Worm (Caenorhabditis elegans) whole organism, L3 larva: ENCODE measurements around the gene acp-2.

ENCODE experiments used
- ZK546.5 ChIP-seq: sonication (generic microtip); optimal IDR thresholded peaks from 2 replicates; lab custom pipeline; 2017; ENCODE audit warnings: missing biosample characterization, missing genetic modification characterization
- aly-2 ChIP-seq: fragments of 150-350 bp; optimal IDR thresholded peaks from 2 replicates; lab custom pipeline; 2014; ENCODE audit warnings: missing biosample characterization, missing genetic modification characterization
- elt-2 ChIP-seq: sonication (generic microtip); optimal IDR thresholded peaks from 2 replicates; lab custom pipeline; 2016; ENCODE audit warnings: missing genetic modification reagents, mild to moderate bottlenecking, missing genetic modification characterization, missing compliant biosample characterization
- elt-3 ChIP-seq, 3 experiments: fragments of 150-350 bp in 1 of 3; sonication (generic microtip) in 2 of 3; optimal IDR thresholded peaks; 2 replicates in 2 of 3; 4 replicates in 1 of 3; lab custom pipeline; 2014 to 2017; ENCODE audit warnings: missing biosample characterization in 3 of 3, missing genetic modification characterization in 3 of 3
- fkh-10 ChIP-seq: sonication (generic microtip); optimal IDR thresholded peaks from 2 replicates; lab custom pipeline; 2017; ENCODE audit warnings: missing biosample characterization, missing genetic modification reagents, missing genetic modification characterization
- fkh-2 ChIP-seq: fragments of 150-350 bp; optimal IDR thresholded peaks from 2 replicates; lab custom pipeline; 2014; ENCODE audit warnings: missing biosample characterization, missing genetic modification reagents, missing genetic modification characterization
- fos-1 ChIP-seq: fragments of 150-350 bp; optimal IDR thresholded peaks from 2 replicates; lab custom pipeline; 2014; ENCODE audit warnings: missing biosample characterization, missing genetic modification characterization
- nhr-28 ChIP-seq: fragments of 150-350 bp; optimal IDR thresholded peaks from 2 replicates; lab custom pipeline; 2014; ENCODE audit warnings: missing biosample characterization, missing genetic modification characterization
- skn-1 ChIP-seq: fragments of 150-350 bp; optimal IDR thresholded peaks from 2 replicates; lab custom pipeline; 2014; ENCODE audit warnings: missing biosample characterization, missing genetic modification characterization
- zag-1 ChIP-seq: fragments of 150-350 bp; optimal IDR thresholded peaks from 2 replicates; lab custom pipeline; 2014; ENCODE audit warnings: missing biosample characterization, missing genetic modification characterization

DNA sequence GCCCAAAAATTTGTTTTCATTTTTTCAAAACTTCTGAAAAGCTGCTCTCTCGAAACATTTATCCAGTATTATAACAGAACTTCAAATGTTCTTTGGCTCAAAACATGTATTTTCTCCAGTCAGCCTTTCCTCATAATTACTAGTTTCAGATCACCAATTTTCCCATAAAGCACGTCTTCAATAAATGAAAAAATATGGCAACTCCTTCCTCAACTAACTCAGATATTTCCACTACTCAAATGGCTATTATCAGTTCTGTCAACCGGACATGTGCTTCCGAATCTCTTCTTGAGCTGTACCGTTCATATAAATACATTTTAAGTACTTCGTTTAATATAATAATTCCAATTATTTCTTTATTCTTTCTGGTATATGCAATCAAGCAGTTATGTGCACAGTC lies 24.4 kb downstream of the acp-2 start, which contains the start of gene sra-13:
- TF ChIP-seq fkh-10 (GFP tag; lab: Kevin White, UChicago): no peak
- TF ChIP-seq elt-3 (tag; optimal IDR thresholded peaks at IDR 0.05; lab: Kevin White, UChicago): no peak
- TF ChIP-seq skn-1 (tag; lab: Kevin White, UChicago): no peak
- TF ChIP-seq fkh-2 (tag; lab: Kevin White, UChicago): no peak
- no peak for TF ChIP-seq zag-1
- no peak for TF ChIP-seq aly-2 (tag; lab: Kevin White, UChicago)
- TF ChIP-seq elt-2: no peak
- TF ChIP-seq fos-1 (tag; lab: Kevin White, UChicago): no peak
- no peak for TF ChIP-seq nhr-28 (tag; lab: Kevin White, UChicago)
- no peak for TF ChIP-seq ZK546.5 (tag; lab: Kevin White, UChicago)
